Fruit fly (Drosophila melanogaster) whole organism, embryonic: ENCODE results near the gene CG44000.

Experiments
- Adf1 ChIP-seq: fragments of 200-800 bp; sonication (Bioruptor generic); IDR thresholded peaks from 2 replicates; pipeline ENCODE4 v1.3.6; 2022; ENCODE audit warnings: missing biosample characterization, missing genetic modification characterization
- Asciz ChIP-seq: fragments of 200-800 bp; sonication (Bioruptor generic); optimal IDR thresholded peaks from 2 replicates; lab custom pipeline; 2017; ENCODE audit warnings: missing biosample characterization, mild to moderate bottlenecking, missing genetic modification characterization, missing genetic modification reagents
- Atf-2 ChIP-seq: fragments of 200-800 bp; sonication (Bioruptor generic); optimal IDR thresholded peaks from 2 replicates; lab custom pipeline; 2016; ENCODE audit warnings: missing biosample characterization, missing genetic modification characterization
- Bdp1 ChIP-seq: fragments of 200-800 bp; sonication (Bioruptor generic); optimal IDR thresholded peaks from 3 replicates; lab custom pipeline; 2016; ENCODE audit warnings: missing biosample characterization, missing genetic modification characterization
- Bgb ChIP-seq: fragments of 200-800 bp; sonication (Bioruptor generic); IDR thresholded peaks from 2 replicates; pipeline ENCODE4 v1.3.6; 2022; ENCODE audit warnings: missing biosample characterization, missing genetic modification characterization; ENCODE audit not compliant: partially characterized antibody
- CG10654 ChIP-seq: fragments of 200-800 bp; sonication (Bioruptor generic); optimal IDR thresholded peaks from 2 replicates; lab custom pipeline; 2016; ENCODE audit warnings: missing biosample characterization, missing genetic modification characterization
- CG11456 ChIP-seq: fragments of 200-800 bp; sonication (Bioruptor generic); IDR thresholded peaks from 3 replicates; pipeline ENCODE4 v1.3.6; 2022; ENCODE audit warnings: missing biosample characterization, missing genetic modification characterization
- CG12071 ChIP-seq: fragments of 200-800 bp; sonication (Bioruptor generic); optimal IDR thresholded peaks from 3 replicates; lab custom pipeline; 2018; ENCODE audit warnings: missing biosample characterization, mild to moderate bottlenecking, missing genetic modification characterization
- CG14441 ChIP-seq: fragments of 200-800 bp; sonication (Bioruptor generic); IDR thresholded peaks from 2 replicates; pipeline ENCODE4 v1.3.6; 2022; ENCODE audit warnings: missing biosample characterization, missing genetic modification characterization
- CG16779 ChIP-seq: fragments of 200-800 bp; sonication (Bioruptor generic); IDR thresholded peaks from 2 replicates; pipeline ENCODE4 v1.3.6; 2022; ENCODE audit warnings: missing biosample characterization, missing genetic modification characterization
- CG18599 ChIP-seq: fragments of 200-800 bp; sonication (Bioruptor generic); optimal IDR thresholded peaks from 3 replicates; lab custom pipeline; 2017; ENCODE audit warnings: missing biosample characterization, missing genetic modification characterization, mild to moderate bottlenecking, moderate library complexity, missing genetic modification reagents
- CG2120 ChIP-seq: fragments of 200-800 bp; sonication (Bioruptor generic); optimal IDR thresholded peaks from 3 replicates; lab custom pipeline; 2016; ENCODE audit warnings: missing biosample characterization, missing genetic modification characterization
- CG4282 ChIP-seq: fragments of 200-800 bp; sonication (Bioruptor generic); optimal IDR thresholded peaks from 2 replicates; lab custom pipeline; 2016; ENCODE audit warnings: missing biosample characterization, missing genetic modification characterization
- CG4820 ChIP-seq: fragments of 200-800 bp; sonication (Bioruptor generic); optimal IDR thresholded peaks from 3 replicates; lab custom pipeline; 2016; ENCODE audit warnings: missing biosample characterization, missing genetic modification characterization
- CG7963 ChIP-seq: fragments of 200-800 bp; sonication (Bioruptor generic); IDR thresholded peaks from 3 replicates; pipeline ENCODE4 v1.3.6; 2022; ENCODE audit warnings: missing biosample characterization, missing genetic modification characterization; ENCODE audit not compliant: partially characterized antibody
- CkIIα-i1 ChIP-seq: fragments of 200-800 bp; sonication (Bioruptor generic); IDR thresholded peaks from 2 replicates; pipeline ENCODE4 v1.3.6; 2022; ENCODE audit warnings: missing biosample characterization, missing genetic modification characterization
- CoRest ChIP-seq: fragments of 200-800 bp; sonication (Bioruptor generic); optimal IDR thresholded peaks from 3 replicates; lab custom pipeline; 2018; ENCODE audit warnings: missing biosample characterization, mild to moderate bottlenecking, missing genetic modification characterization, moderate library complexity
- D19A ChIP-seq: fragments of 200-800 bp; optimal IDR thresholded peaks from 3 replicates; lab custom pipeline; 2019; ENCODE audit warnings: missing biosample characterization, mild to moderate bottlenecking, missing genetic modification characterization, moderate library complexity
- Gsc ChIP-seq: fragments of 200-800 bp; sonication (Bioruptor generic); IDR thresholded peaks from 2 replicates; pipeline ENCODE4 v1.3.6; 2022; ENCODE audit warnings: missing biosample characterization, missing genetic modification characterization
- Hey ChIP-seq: fragments of 200-800 bp; sonication (Bioruptor generic); optimal IDR thresholded peaks from 3 replicates; lab custom pipeline; 2018; ENCODE audit warnings: missing biosample characterization, mild to moderate bottlenecking, missing genetic modification characterization
- Mes4 ChIP-seq: fragments of 200-800 bp; sonication (Bioruptor generic); optimal IDR thresholded peaks from 2 replicates; lab custom pipeline; 2016; ENCODE audit warnings: missing biosample characterization, missing genetic modification characterization
- Ptx1 ChIP-seq: fragments of 200-800 bp; sonication (Bioruptor generic); IDR thresholded peaks from 2 replicates; pipeline ENCODE4 v1.3.6; 2022; ENCODE audit warnings: missing biosample characterization, missing genetic modification characterization
- Side ChIP-seq: fragments of 200-800 bp; sonication (Bioruptor generic); optimal IDR thresholded peaks from 2 replicates; lab custom pipeline; 2016; ENCODE audit warnings: missing biosample characterization, missing genetic modification characterization
- Sox100B ChIP-seq: fragments of 200-800 bp; sonication (Bioruptor generic); optimal IDR thresholded peaks from 3 replicates; lab custom pipeline; 2018; ENCODE audit warnings: missing biosample characterization, mild to moderate bottlenecking, missing genetic modification characterization
- Trl ChIP-seq, 3 experiments: fragments of >200 bp in 2 of 3; fragments of 200-800 bp in 1 of 3; sonication (Bioruptor generic) in 1 of 3; optimal IDR thresholded peaks; 2 replicates in 1 of 3; 3 replicates in 2 of 3; lab custom pipeline; 2016 to 2017; ENCODE audit warnings: missing biosample characterization in 1 of 3, missing genetic modification characterization in 1 of 3
- ab ChIP-seq: fragments of 200-800 bp; sonication (Bioruptor generic); optimal IDR thresholded peaks from 2 replicates; lab custom pipeline; 2016; ENCODE audit warnings: missing biosample characterization, missing genetic modification characterization
- amos ChIP-seq: fragments of 200-800 bp; sonication (Bioruptor generic); IDR thresholded peaks from 2 replicates; pipeline ENCODE4 v1.3.6; 2022; ENCODE audit warnings: missing biosample characterization, missing genetic modification characterization; ENCODE audit not compliant: partially characterized antibody
- ato ChIP-seq: fragments of 200-800 bp; sonication (Bioruptor generic); IDR thresholded peaks from 2 replicates; pipeline ENCODE4 v1.3.6; 2022; ENCODE audit warnings: missing biosample characterization, missing genetic modification characterization; ENCODE audit not compliant: partially characterized antibody
- bigmax ChIP-seq: fragments of 200-800 bp; sonication (Bioruptor generic); optimal IDR thresholded peaks from 2 replicates; lab custom pipeline; 2018; ENCODE audit warnings: missing biosample characterization, mild to moderate bottlenecking, missing genetic modification characterization
- chinmo ChIP-seq: fragments of 200-800 bp; sonication (Bioruptor generic); IDR thresholded peaks from 4 replicates; pipeline ENCODE4 v1.3.6; 2022; ENCODE audit warnings: missing biosample characterization, missing genetic modification characterization; ENCODE audit not compliant: partially characterized antibody
- crol ChIP-seq: fragments of 200-800 bp; sonication (Bioruptor generic); IDR thresholded peaks from 2 replicates; pipeline ENCODE4 v1.3.6; 2022; ENCODE audit warnings: missing biosample characterization, missing genetic modification characterization
- cwo ChIP-seq: fragments of 200-800 bp; sonication (Bioruptor generic); optimal IDR thresholded peaks from 3 replicates; lab custom pipeline; 2017; ENCODE audit warnings: missing biosample characterization, missing genetic modification characterization, mild to moderate bottlenecking, moderate library complexity, missing genetic modification reagents
- dmrt99B ChIP-seq: fragments of 200-800 bp; sonication (Bioruptor generic); optimal IDR thresholded peaks from 2 replicates; lab custom pipeline; 2018; ENCODE audit warnings: missing biosample characterization, mild to moderate bottlenecking, missing genetic modification characterization, moderate library complexity
- fru ChIP-seq: fragments of >200 bp; optimal IDR thresholded peaks from 2 replicates; lab custom pipeline; 2017
- gce ChIP-seq: fragments of 200-800 bp; sonication (Bioruptor generic); IDR thresholded peaks from 3 replicates; pipeline ENCODE4 v1.3.6; 2022; ENCODE audit warnings: missing biosample characterization, missing genetic modification characterization
- gcm2 ChIP-seq: fragments of 200-800 bp; sonication (Bioruptor generic); optimal IDR thresholded peaks from 2 replicates; lab custom pipeline; 2016; ENCODE audit warnings: missing biosample characterization, missing genetic modification characterization
- gfzf ChIP-seq: fragments of 200-800 bp; sonication (Bioruptor generic); optimal IDR thresholded peaks from 2 replicates; lab custom pipeline; 2016; ENCODE audit warnings: missing biosample characterization, mild to moderate bottlenecking, missing genetic modification characterization, moderate library complexity
- grn ChIP-seq: fragments of 200-800 bp; sonication (Bioruptor generic); optimal IDR thresholded peaks from 3 replicates; lab custom pipeline; 2017; ENCODE audit warnings: missing biosample characterization, missing genetic modification characterization
- her ChIP-seq: fragments of 200-800 bp; sonication (Bioruptor generic); optimal IDR thresholded peaks from 2 replicates; lab custom pipeline; 2016; ENCODE audit warnings: missing biosample characterization, missing genetic modification characterization
- jing ChIP-seq: fragments of 200-800 bp; sonication (Bioruptor generic); optimal IDR thresholded peaks from 2 replicates; lab custom pipeline; 2018; ENCODE audit warnings: missing biosample characterization, mild to moderate bottlenecking, missing genetic modification characterization
- otp ChIP-seq: fragments of 200-800 bp; sonication (Bioruptor generic); IDR thresholded peaks from 3 replicates; pipeline ENCODE4, ENCODE4 v1.3.6; 2022; ENCODE audit warnings: missing biosample characterization, missing genetic modification characterization
- pb ChIP-seq: fragments of 200-800 bp; sonication (Bioruptor generic); optimal IDR thresholded peaks from 3 replicates; lab custom pipeline; 2016; ENCODE audit warnings: missing biosample characterization, missing genetic modification characterization
- pho ChIP-seq: fragments of 200-800 bp; sonication (Bioruptor generic); optimal IDR thresholded peaks from 2 replicates; lab custom pipeline; 2016; ENCODE audit warnings: missing biosample characterization, missing genetic modification characterization
- repo ChIP-seq: fragments of 200-800 bp; sonication (Bioruptor generic); optimal IDR thresholded peaks from 2 replicates; lab custom pipeline; 2016; ENCODE audit warnings: missing biosample characterization, missing genetic modification characterization
- sim ChIP-seq: fragments of 200-800 bp; sonication (Bioruptor generic); IDR thresholded peaks from 2 replicates; pipeline ENCODE4 v1.3.6; 2022; ENCODE audit warnings: missing biosample characterization, missing genetic modification characterization
- stwl ChIP-seq: fragments of 200-800 bp; sonication (Bioruptor generic); optimal IDR thresholded peaks from 3 replicates; lab custom pipeline; 2018; ENCODE audit warnings: missing biosample characterization, mild to moderate bottlenecking, missing genetic modification characterization, moderate library complexity
- tio ChIP-seq: fragments of 200-800 bp; sonication (Bioruptor generic); optimal IDR thresholded peaks from 2 replicates; lab custom pipeline; 2017; ENCODE audit warnings: missing biosample characterization, missing genetic modification characterization, inconsistent platforms
- trh ChIP-seq: fragments of 200-800 bp; sonication (Bioruptor generic); optimal IDR thresholded peaks from 2 replicates; lab custom pipeline; 2016; ENCODE audit warnings: missing biosample characterization, missing genetic modification characterization
- zf30C ChIP-seq: fragments of 200-800 bp; sonication (Bioruptor generic); optimal IDR thresholded peaks from 3 replicates; lab custom pipeline; 2018; ENCODE audit warnings: missing biosample characterization, mild to moderate bottlenecking, missing genetic modification characterization

Gene CG44000

DNA sequence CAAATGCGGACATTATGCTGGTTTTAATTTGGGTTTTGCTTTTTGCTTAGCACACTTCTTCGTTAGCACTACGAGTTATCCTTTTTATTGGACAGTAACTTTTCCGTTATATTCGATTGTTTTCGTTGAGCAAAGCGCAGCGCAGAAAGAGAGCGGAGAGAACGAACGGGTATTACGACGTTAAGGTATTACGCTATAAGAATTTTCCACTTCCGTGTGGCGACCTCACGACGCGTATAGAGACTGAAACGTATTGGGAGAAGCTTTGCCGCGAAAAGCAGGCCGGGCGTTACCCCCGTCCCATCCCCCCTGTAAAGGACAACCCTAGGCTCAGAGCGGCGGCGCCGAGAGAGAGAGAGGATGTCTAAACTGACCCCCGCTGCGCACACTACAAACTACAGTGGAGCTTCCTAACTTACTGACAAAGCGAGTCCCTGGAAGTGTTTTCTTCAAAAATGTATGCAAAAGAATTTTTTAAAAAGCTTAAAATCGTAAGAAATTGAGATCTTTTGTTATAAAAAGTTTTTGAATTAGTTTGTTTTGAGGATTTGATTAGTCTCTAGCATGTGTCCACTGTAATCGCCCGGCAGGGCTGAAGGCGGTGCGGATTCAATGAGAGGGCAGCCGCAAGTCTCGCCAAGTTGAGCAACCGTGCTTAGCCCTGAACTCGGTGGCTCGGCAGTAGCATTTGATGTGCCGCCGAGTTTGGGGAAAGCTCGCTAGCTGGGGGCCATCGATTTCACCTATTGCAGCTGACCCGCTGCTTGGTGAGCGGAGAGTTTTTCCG, 38.2 kb upstream of the CG44000 start (continued):
- TF ChIP-seq ab (GFP tag; lab: Kevin White, UChicago) = peak; percentile 85
- TF ChIP-seq gce (GFP tag; lab: Robert Waterston, UW) = peak; percentile 95
- peak; percentile 90 for TF ChIP-seq Atf-2 (GFP tag; lab: Kevin White, UChicago)
- peak; percentile 56 for TF ChIP-seq bigmax (GFP tag; lab: Kevin White, UChicago)
- TF ChIP-seq Hey (tag; lab: Kevin White, UChicago) = peak; percentile 80
- peak; percentile 93 for TF ChIP-seq gcm2 (GFP tag; lab: Kevin White, UChicago)
- TF ChIP-seq CoRest (tag; lab: Kevin White, UChicago) = peak; percentile 94
- TF ChIP-seq ato (GFP tag; lab: Robert Waterston, UW) = no peak
- TF ChIP-seq repo (GFP tag; lab: Kevin White, UChicago) = peak; percentile 94
- TF ChIP-seq Bdp1 = peak; percentile 89
- TF ChIP-seq Asciz (GFP tag; lab: Kevin White, UChicago) = peak; percentile 89
- TF ChIP-seq Bgb (GFP tag; lab: Robert Waterston, UW) = no peak
- TF ChIP-seq Ptx1 = peak; percentile 97
- TF ChIP-seq cwo = peak; percentile 95
- TF ChIP-seq zf30C (GFP tag; lab: Kevin White, UChicago) = no peak
- peak; percentile 96 for TF ChIP-seq CG14441 (GFP tag; lab: Robert Waterston, UW)
- peak; percentile 68; the same call in 1 of the 2 replicates for TF ChIP-seq CkIIα-i1 (GFP tag; lab: Robert Waterston, UW)
- TF ChIP-seq CG2120 (GFP tag; lab: Kevin White, UChicago) = peak; percentile 99
- no peak for TF ChIP-seq chinmo (GFP tag; lab: Robert Waterston, UW)
- peak; percentile 83 for TF ChIP-seq Adf1 (GFP tag; lab: Robert Waterston, UW)
- TF ChIP-seq sim = peak; percentile 81
- peak; percentile 88 for TF ChIP-seq CG4282 (GFP tag; lab: Kevin White, UChicago)
- TF ChIP-seq trh (GFP tag; lab: Kevin White, UChicago) = peak; percentile 67
- peak; percentile 96 for TF ChIP-seq dmrt99B (tag; lab: Kevin White, UChicago)
- peak; percentile 88 for TF ChIP-seq Gsc
- TF ChIP-seq CG18599 (GFP tag; lab: Kevin White, UChicago) = peak; percentile 99
- peak; percentile 60 for TF ChIP-seq grn
- TF ChIP-seq CG4820 (GFP tag; lab: Kevin White, UChicago) = peak; percentile 92
- TF ChIP-seq her (GFP tag; lab: Kevin White, UChicago) = peak; percentile 95
- peak; percentile 11 for TF ChIP-seq gfzf (GFP tag; lab: Kevin White, UChicago)
- TF ChIP-seq CG10654 (GFP tag; lab: Kevin White, UChicago) = peak; percentile 91
- peak; percentile 34 to 48 for TF ChIP-seq Trl (optimal IDR thresholded peaks at IDR 0.05; lab: Kevin White, UChicago)
- peak; percentile 92 for TF ChIP-seq Trl (GFP tag; optimal IDR thresholded peaks at IDR 0.05; lab: Kevin White, UChicago)
- peak; percentile 87 for TF ChIP-seq Sox100B (GFP tag; lab: Kevin White, UChicago)
- TF ChIP-seq D19A (tag; lab: Kevin White, UChicago) = peak; percentile 89
- peak; percentile 78 for TF ChIP-seq crol
- TF ChIP-seq amos = no peak
- TF ChIP-seq Side (GFP tag; lab: Kevin White, UChicago) = peak; percentile 95
- TF ChIP-seq CG12071 (GFP tag; lab: Kevin White, UChicago) = peak; percentile 93
- peak; percentile 93 for TF ChIP-seq CG16779 (GFP tag; lab: Robert Waterston, UW)
- peak; percentile 97 for TF ChIP-seq pho (GFP tag; lab: Kevin White, UChicago)
- peak; percentile 91 for TF ChIP-seq Mes4 (GFP tag; lab: Kevin White, UChicago)
- peak; percentile 93 for TF ChIP-seq otp (GFP tag; lab: Robert Waterston, UW)
- no peak for TF ChIP-seq fru
- TF ChIP-seq CG11456 (GFP tag; lab: Robert Waterston, UW) = peak; percentile 96
- peak; percentile 80 for TF ChIP-seq jing (GFP tag; lab: Kevin White, UChicago)
- TF ChIP-seq stwl = peak; percentile 20
- peak; percentile 90 for TF ChIP-seq pb
- no peak for TF ChIP-seq CG7963 (GFP tag; lab: Robert Waterston, UW)
- TF ChIP-seq tio = no peak
